Worm (Caenorhabditis elegans) whole organism, L1 larva: Measurements from ENCODE around the gene srbc-29.

Source experiments
- ceh-82 ChIP-seq, 3 experiments: fragments of 150-350 bp in 1 of 3; sonication (generic microtip) in 2 of 3; optimal IDR thresholded peaks; 2 replicates each; lab custom pipeline; 2014 to 2017; ENCODE audit warnings: missing biosample characterization in 3 of 3, missing genetic modification characterization in 3 of 3
- ces-1 ChIP-seq: fragments of 150-350 bp; optimal IDR thresholded peaks from 2 replicates; lab custom pipeline; 2014; ENCODE audit warnings: missing biosample characterization, missing genetic modification reagents, missing genetic modification characterization

ce11 chrV:3424341-3424740 is 46.3 kb downstream of the srbc-29 start, which contains the start of gene srab-21:
- TF ChIP-seq ceh-82 (tag; optimal IDR thresholded peaks at IDR 0.05; lab: Kevin White, UChicago) (no peak), ces-1 (GFP tag; lab: Kevin White, UChicago) (no peak)
